Fruit fly (Drosophila melanogaster) whole organism, pupa: Measurements from ENCODE around the gene CG6785.

Experiments used
- CG10348 ChIP-seq: fragments of 200-800 bp; sonication (Bioruptor generic); IDR thresholded peaks from 2 replicates; pipeline ENCODE4 v1.3.6; 2022; ENCODE audit warnings: missing biosample characterization, missing genetic modification characterization
- CG12605 ChIP-seq: fragments of 200-800 bp; sonication (Bioruptor generic); IDR thresholded peaks from 2 replicates; pipeline ENCODE4 v1.3.6; 2022; ENCODE audit warnings: missing biosample characterization, missing genetic modification characterization
- CG13204 ChIP-seq: fragments of 200-800 bp; sonication (Bioruptor generic); optimal IDR thresholded peaks from 2 replicates; lab custom pipeline; 2018; ENCODE audit warnings: missing biosample characterization, mild to moderate bottlenecking, missing genetic modification characterization, moderate library complexity
- CG14655 ChIP-seq: fragments of 200-800 bp; sonication (Bioruptor generic); optimal IDR thresholded peaks from 3 replicates; lab custom pipeline; 2017; ENCODE audit warnings: mild to moderate bottlenecking, missing biosample characterization, missing genetic modification reagents, missing genetic modification characterization
- CG15710 ChIP-seq: fragments of 200-800 bp; sonication (Bioruptor generic); optimal IDR thresholded peaks from 2 replicates; lab custom pipeline; 2018; ENCODE audit warnings: missing biosample characterization, mild to moderate bottlenecking, missing genetic modification characterization, moderate library complexity
- CG17806 ChIP-seq: fragments of 200-800 bp; sonication (Bioruptor generic); optimal IDR thresholded peaks from 2 replicates; lab custom pipeline; 2018; ENCODE audit warnings: missing biosample characterization, mild to moderate bottlenecking, missing genetic modification characterization, moderate library complexity
- CG32121 ChIP-seq: fragments of 200-800 bp; sonication (Bioruptor generic); IDR thresholded peaks from 2 replicates; pipeline ENCODE4 v1.3.6; 2022; ENCODE audit warnings: missing biosample characterization, missing genetic modification characterization
- CG34367 ChIP-seq: fragments of 200-800 bp; sonication (Bioruptor generic); optimal IDR thresholded peaks from 2 replicates; lab custom pipeline; 2018; ENCODE audit warnings: missing biosample characterization, mild to moderate bottlenecking, missing genetic modification characterization
- CG4496 ChIP-seq: fragments of 200-800 bp; sonication (Bioruptor generic); IDR thresholded peaks from 3 replicates; pipeline ENCODE4 v1.3.6; 2022; ENCODE audit warnings: missing biosample characterization, missing genetic modification characterization
- CG8159 ChIP-seq: fragments of 200-800 bp; sonication (Bioruptor generic); optimal IDR thresholded peaks from 3 replicates; lab custom pipeline; 2018; ENCODE audit warnings: missing biosample characterization, mild to moderate bottlenecking, missing genetic modification characterization, moderate library complexity
- CG8301 ChIP-seq: fragments of 200-800 bp; sonication (Bioruptor generic); optimal IDR thresholded peaks from 2 replicates; lab custom pipeline; 2018; ENCODE audit warnings: missing biosample characterization, mild to moderate bottlenecking, missing genetic modification characterization
- CG9948 ChIP-seq: fragments of 200-800 bp; sonication (Bioruptor generic); optimal IDR thresholded peaks from 2 replicates; lab custom pipeline; 2018; ENCODE audit warnings: missing biosample characterization, mild to moderate bottlenecking, missing genetic modification characterization, moderate library complexity
- D1 ChIP-seq: fragments of 200-800 bp; sonication (Bioruptor generic); optimal IDR thresholded peaks from 2 replicates; lab custom pipeline; 2018; ENCODE audit warnings: missing biosample characterization, mild to moderate bottlenecking, missing genetic modification characterization, moderate library complexity
- EcR ChIP-seq: fragments of 200-800 bp; sonication (Bioruptor generic); optimal IDR thresholded peaks from 3 replicates; lab custom pipeline; 2019; ENCODE audit warnings: missing biosample characterization, missing genetic modification characterization, mild to moderate bottlenecking, moderate library complexity, missing genetic modification reagents
- Ets98B ChIP-seq: fragments of 200-800 bp; sonication (Bioruptor generic); IDR thresholded peaks from 2 replicates; pipeline ENCODE4 v1.3.6; 2022; ENCODE audit warnings: missing biosample characterization, missing genetic modification characterization
- Pif1A ChIP-seq: fragments of 200-800 bp; sonication (Bioruptor generic); optimal IDR thresholded peaks from 3 replicates; lab custom pipeline; 2016; ENCODE audit warnings: missing biosample characterization, missing genetic modification characterization
- Pif1B ChIP-seq: fragments of 200-800 bp; sonication (Bioruptor generic); optimal IDR thresholded peaks from 3 replicates; lab custom pipeline; 2016; ENCODE audit warnings: missing biosample characterization, missing genetic modification characterization
- Snoo ChIP-seq: fragments of 200-800 bp; sonication (Bioruptor generic); optimal IDR thresholded peaks from 3 replicates; lab custom pipeline; 2017; ENCODE audit warnings: missing biosample characterization, mild to moderate bottlenecking, missing genetic modification characterization, inconsistent platforms
- fd96Ca ChIP-seq: fragments of 200-800 bp; sonication (Bioruptor generic); IDR thresholded peaks from 3 replicates; pipeline ENCODE4 v1.3.6; 2022; ENCODE audit warnings: missing biosample characterization, missing genetic modification characterization
- gl ChIP-seq: fragments of 200-800 bp; sonication (Bioruptor generic); optimal IDR thresholded peaks from 2 replicates; lab custom pipeline; 2018; ENCODE audit warnings: missing biosample characterization, mild to moderate bottlenecking, missing genetic modification characterization
- rn ChIP-seq: fragments of 200-800 bp; sonication (Bioruptor generic); IDR thresholded peaks from 2 replicates; pipeline ENCODE4 v1.3.6; 2022; ENCODE audit warnings: missing biosample characterization, missing genetic modification characterization

Gene CG6785

dm6 chr2L:12044613-12045350 lies at the start of gene CG6785:
Gene CG6785, minus strand, starts transcription at chr2L:12045200.
- TF ChIP-seq Pif1B (GFP tag; lab: Kevin White, UChicago): peak; percentile 82
- peak; percentile 81; the same call in 2 of the 3 replicates for TF ChIP-seq fd96Ca
- peak; percentile 71 for TF ChIP-seq Snoo (tag; lab: Kevin White, UChicago)
- peak; percentile 76 for TF ChIP-seq CG15710 (tag; lab: Kevin White, UChicago)
- peak; percentile 85 for TF ChIP-seq Ets98B (GFP tag; lab: Robert Waterston, UW)
- peak; percentile 69 for TF ChIP-seq CG34367 (tag; lab: Kevin White, UChicago)
- no peak for TF ChIP-seq CG14655
- TF ChIP-seq CG12605 (GFP tag; lab: Robert Waterston, UW): peak; percentile 63
- peak; percentile 95 for TF ChIP-seq EcR
- no peak for TF ChIP-seq CG10348 (GFP tag; lab: Robert Waterston, UW)
- TF ChIP-seq gl: peak; percentile 65
- peak; percentile 9 for TF ChIP-seq CG13204 (GFP tag; lab: Kevin White, UChicago)
- TF ChIP-seq CG8301 (tag; lab: Kevin White, UChicago): peak; percentile 84
- peak; percentile 90 for TF ChIP-seq Pif1A
- TF ChIP-seq CG8159 (tag; lab: Kevin White, UChicago): peak; percentile 99
- 0 out of 2 replicates have a peak, but pooled peaks have one; percentile 21 for TF ChIP-seq rn (GFP tag; lab: Robert Waterston, UW)
- TF ChIP-seq CG4496 (GFP tag; lab: Robert Waterston, UW): peak; percentile 90
- peak; percentile 60 for TF ChIP-seq CG9948
- TF ChIP-seq CG17806: peak; percentile 78
- TF ChIP-seq D1 (tag; lab: Kevin White, UChicago): peak; percentile 68
- TF ChIP-seq CG32121: peak; percentile 80

- TF ChIP-seq CG15710 (tag; lab: Kevin White, UChicago) (no peak), EcR (no peak), CG32121 (no peak), D1 (tag; lab: Kevin White, UChicago) (no peak), CG14655 (no peak), CG4496 (GFP tag; lab: Robert Waterston, UW) (no peak), CG12605 (GFP tag; lab: Robert Waterston, UW) (no peak), CG17806 (no peak), CG13204 (GFP tag; lab: Kevin White, UChicago) (no peak), rn (GFP tag; lab: Robert Waterston, UW) (no peak), CG8301 (tag; lab: Kevin White, UChicago) (no peak), CG9948 (no peak), Snoo (tag; lab: Kevin White, UChicago) (no peak), Pif1B (GFP tag; lab: Kevin White, UChicago) (no peak), fd96Ca (no peak), Pif1A (no peak), CG10348 (GFP tag; lab: Robert Waterston, UW) (no peak), gl (no peak), Ets98B (GFP tag; lab: Robert Waterston, UW) (no peak)
Measured at dm6 chr2L:12093652-12094051, 48.7 kb upstream of the CG6785 start.

DNA sequence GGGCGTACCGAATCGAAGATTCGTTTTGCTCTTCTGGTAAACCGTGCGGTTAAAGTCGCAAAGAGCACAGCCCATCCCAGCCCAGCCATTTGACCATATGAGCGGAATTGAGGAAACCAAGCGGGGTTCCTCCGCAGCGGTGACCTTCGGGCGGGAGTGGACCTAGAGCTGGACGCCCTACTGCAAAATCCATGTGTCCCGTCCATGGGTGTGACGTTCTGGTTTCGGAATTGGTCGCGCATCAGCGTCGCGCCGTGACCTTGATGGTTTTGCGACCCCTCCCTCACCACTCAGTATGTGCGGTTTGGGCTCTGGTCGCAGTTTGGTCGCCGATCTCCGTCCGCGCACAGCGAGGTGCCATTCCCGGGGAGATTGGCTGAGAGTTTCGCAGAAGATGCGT lies 47.7 kb upstream of the CG6785 start:
- TF ChIP-seq D1 (tag; lab: Kevin White, UChicago) (no peak), CG17806 (no peak), CG4496 (GFP tag; lab: Robert Waterston, UW) (no peak), EcR (no peak), Pif1B (GFP tag; lab: Kevin White, UChicago) (no peak), Pif1A (no peak), CG9948 (no peak), CG8301 (tag; lab: Kevin White, UChicago) (no peak), fd96Ca (no peak), rn (GFP tag; lab: Robert Waterston, UW) (no peak), CG10348 (GFP tag; lab: Robert Waterston, UW) (no peak), CG8159 (tag; lab: Kevin White, UChicago) (no peak), CG12605 (GFP tag; lab: Robert Waterston, UW) (no peak), CG13204 (GFP tag; lab: Kevin White, UChicago) (no peak)

- TF ChIP-seq CG32121 (no peak), CG8301 (tag; lab: Kevin White, UChicago) (no peak), CG17806 (no peak), CG10348 (GFP tag; lab: Robert Waterston, UW) (no peak), D1 (tag; lab: Kevin White, UChicago) (no peak), Pif1A (no peak), CG34367 (tag; lab: Kevin White, UChicago) (no peak), Pif1B (GFP tag; lab: Kevin White, UChicago) (no peak), CG14655 (no peak), CG15710 (tag; lab: Kevin White, UChicago) (no peak), CG12605 (GFP tag; lab: Robert Waterston, UW) (no peak), CG4496 (GFP tag; lab: Robert Waterston, UW) (no peak), fd96Ca (no peak), Ets98B (GFP tag; lab: Robert Waterston, UW) (no peak), gl (no peak), CG9948 (no peak), rn (GFP tag; lab: Robert Waterston, UW) (no peak), EcR (no peak), CG8159 (tag; lab: Kevin White, UChicago) (no peak), CG13204 (GFP tag; lab: Kevin White, UChicago) (no peak)
Measured at dm6 chr2L:12092041-12092440, 47.0 kb upstream of the CG6785 start.

DNA sequence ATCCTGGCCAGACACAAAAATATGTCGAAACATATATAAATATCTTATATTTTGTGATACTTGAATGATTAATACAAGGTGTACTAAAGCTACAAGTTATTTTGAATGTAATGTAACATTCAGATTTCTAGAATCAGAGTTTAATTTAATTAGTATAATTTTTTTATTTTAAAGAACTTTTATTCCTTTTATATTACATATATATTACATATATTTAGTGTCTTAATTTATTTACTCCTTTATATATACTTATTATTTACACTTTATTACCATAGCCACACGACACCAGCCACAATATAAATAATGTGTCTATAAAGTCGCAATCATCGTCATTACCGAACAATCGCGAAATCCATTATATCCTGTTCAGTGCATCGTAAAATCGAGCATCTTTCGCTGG lies 46.5 kb upstream of the CG6785 start, which contains the start of gene Pex19:
Gene Pex19 (plus strand): TSS at position 301 of the 400 bp plus-strand sequence.
- TF ChIP-seq D1 (tag; lab: Kevin White, UChicago): no peak
- TF ChIP-seq rn (GFP tag; lab: Robert Waterston, UW): no peak
- no peak for TF ChIP-seq Pif1B (GFP tag; lab: Kevin White, UChicago)
- TF ChIP-seq CG8159 (tag; lab: Kevin White, UChicago): no peak
- TF ChIP-seq CG32121: no peak
- TF ChIP-seq CG9948: no peak
- TF ChIP-seq CG14655: no peak
- TF ChIP-seq CG12605 (GFP tag; lab: Robert Waterston, UW): no peak
- no peak for TF ChIP-seq CG17806
- no peak for TF ChIP-seq Ets98B (GFP tag; lab: Robert Waterston, UW)
- no peak for TF ChIP-seq gl
- TF ChIP-seq Pif1A: no peak
- no peak for TF ChIP-seq CG8301 (tag; lab: Kevin White, UChicago)
- TF ChIP-seq Snoo (tag; lab: Kevin White, UChicago): no peak
